Fruit fly (Drosophila melanogaster) whole organism, embryonic: ENCODE data around the gene Myo10A.

Source experiments
- Atf3 ChIP-seq: fragments of 200-800 bp; sonication (Bioruptor generic); optimal IDR thresholded peaks from 3 replicates; lab custom pipeline; 2016; ENCODE audit warnings: missing biosample characterization, missing genetic modification characterization
- B-H1 ChIP-seq: fragments of 200-800 bp; sonication (Bioruptor generic); IDR thresholded peaks from 3 replicates; pipeline ENCODE4 v1.3.6; 2022; ENCODE audit warnings: missing biosample characterization, missing genetic modification characterization
- C15 ChIP-seq: fragments of 200-800 bp; sonication (Bioruptor generic); IDR thresholded peaks from 3 replicates; pipeline ENCODE4 v1.3.6; 2022; ENCODE audit warnings: missing biosample characterization, missing genetic modification characterization
- CG10366 ChIP-seq: fragments of 200-800 bp; sonication (Bioruptor generic); IDR thresholded peaks from 2 replicates; pipeline ENCODE4 v1.3.6; 2022; ENCODE audit warnings: missing biosample characterization, missing genetic modification characterization
- CG10543 ChIP-seq: fragments of 200-800 bp; sonication (Bioruptor generic); optimal IDR thresholded peaks from 3 replicates; lab custom pipeline; 2017; ENCODE audit warnings: missing biosample characterization, mild to moderate bottlenecking, missing genetic modification characterization, moderate library complexity
- CG11085 ChIP-seq: fragments of 200-800 bp; sonication (Bioruptor generic); IDR thresholded peaks from 2 replicates; pipeline ENCODE4 v1.3.6; 2022; ENCODE audit warnings: missing biosample characterization, missing genetic modification characterization
- CG11695 ChIP-seq: fragments of 200-800 bp; sonication (Bioruptor generic); IDR thresholded peaks from 3 replicates; pipeline ENCODE4 v1.3.6; 2022; ENCODE audit warnings: missing biosample characterization, missing genetic modification characterization
- CG12236 ChIP-seq: fragments of 200-800 bp; sonication (Bioruptor generic); optimal IDR thresholded peaks from 2 replicates; lab custom pipeline; 2016; ENCODE audit warnings: missing biosample characterization, missing genetic modification characterization
- CG13296 ChIP-seq: fragments of 200-800 bp; sonication (Bioruptor generic); optimal IDR thresholded peaks from 3 replicates; lab custom pipeline; 2018; ENCODE audit warnings: missing biosample characterization, mild to moderate bottlenecking, missing genetic modification characterization
- CG13775 ChIP-seq: fragments of 200-800 bp; sonication (Bioruptor generic); optimal IDR thresholded peaks from 3 replicates; lab custom pipeline; 2017; ENCODE audit warnings: missing biosample characterization, mild to moderate bottlenecking, missing genetic modification characterization
- CG14441 ChIP-seq: fragments of 200-800 bp; sonication (Bioruptor generic); IDR thresholded peaks from 2 replicates; pipeline ENCODE4 v1.3.6; 2022; ENCODE audit warnings: missing biosample characterization, missing genetic modification characterization
- CG15269 ChIP-seq: fragments of 200-800 bp; sonication (Bioruptor generic); optimal IDR thresholded peaks from 2 replicates; lab custom pipeline; 2018; ENCODE audit warnings: missing biosample characterization, mild to moderate bottlenecking, missing genetic modification characterization, moderate library complexity
- CG15479 ChIP-seq: fragments of 200-800 bp; sonication (Bioruptor generic); optimal IDR thresholded peaks from 3 replicates; lab custom pipeline; 2019; ENCODE audit warnings: missing biosample characterization, mild to moderate bottlenecking, missing genetic modification characterization, moderate library complexity
- CG1647 ChIP-seq: fragments of 200-800 bp; sonication (Bioruptor generic); optimal IDR thresholded peaks from 3 replicates; lab custom pipeline; 2016; ENCODE audit warnings: missing biosample characterization, missing genetic modification characterization
- CG16779 ChIP-seq: fragments of 200-800 bp; sonication (Bioruptor generic); IDR thresholded peaks from 2 replicates; pipeline ENCODE4 v1.3.6; 2022; ENCODE audit warnings: missing biosample characterization, missing genetic modification characterization
- CG2120 ChIP-seq: fragments of 200-800 bp; sonication (Bioruptor generic); optimal IDR thresholded peaks from 3 replicates; lab custom pipeline; 2016; ENCODE audit warnings: missing biosample characterization, missing genetic modification characterization
- CG2129 ChIP-seq: fragments of 200-800 bp; sonication (Bioruptor generic); IDR thresholded peaks from 2 replicates; pipeline ENCODE4 v1.3.6; 2022; ENCODE audit warnings: missing biosample characterization, missing genetic modification characterization; ENCODE audit not compliant: partially characterized antibody
- CG2875 ChIP-seq: fragments of 200-800 bp; sonication (Bioruptor generic); optimal IDR thresholded peaks from 2 replicates; lab custom pipeline; 2017; ENCODE audit warnings: missing biosample characterization, mild to moderate bottlenecking, missing genetic modification characterization, missing genetic modification reagents
- CG30403 ChIP-seq: fragments of 200-800 bp; sonication (Bioruptor generic); optimal IDR thresholded peaks from 3 replicates; lab custom pipeline; 2016; ENCODE audit warnings: missing biosample characterization, missing genetic modification characterization
- CG31388 ChIP-seq: fragments of 200-800 bp; sonication (Bioruptor generic); optimal IDR thresholded peaks from 2 replicates; lab custom pipeline; 2016; ENCODE audit warnings: missing biosample characterization, missing genetic modification characterization
- CG32772 ChIP-seq: fragments of 200-800 bp; sonication (Bioruptor generic); IDR thresholded peaks from 2 replicates; pipeline ENCODE4 v1.3.6; 2022; ENCODE audit warnings: missing biosample characterization, missing genetic modification characterization
- CG8478 ChIP-seq: fragments of >200 bp; optimal IDR thresholded peaks from 2 replicates; lab custom pipeline; 2018
- Camta ChIP-seq: fragments of 200-800 bp; sonication (Bioruptor generic); optimal IDR thresholded peaks from 2 replicates; lab custom pipeline; 2016; ENCODE audit warnings: missing biosample characterization, missing genetic modification characterization
- D19B ChIP-seq: fragments of 200-800 bp; sonication (Bioruptor generic); optimal IDR thresholded peaks from 2 replicates; lab custom pipeline; 2017; ENCODE audit warnings: missing biosample characterization, mild to moderate bottlenecking, missing genetic modification characterization
- Dip3 ChIP-seq: fragments of 200-800 bp; sonication (Bioruptor generic); optimal IDR thresholded peaks from 3 replicates; lab custom pipeline; 2016; ENCODE audit warnings: missing biosample characterization, missing genetic modification characterization
- E2f2 ChIP-seq: fragments of 200-800 bp; sonication (Bioruptor generic); IDR thresholded peaks from 2 replicates; pipeline ENCODE4 v1.3.6; 2022; ENCODE audit warnings: missing biosample characterization, missing genetic modification characterization
- Gsc ChIP-seq: fragments of 200-800 bp; sonication (Bioruptor generic); IDR thresholded peaks from 2 replicates; pipeline ENCODE4 v1.3.6; 2022; ENCODE audit warnings: missing biosample characterization, missing genetic modification characterization
- Hmr ChIP-seq: fragments of 200-800 bp; sonication (Bioruptor generic); optimal IDR thresholded peaks from 3 replicates; lab custom pipeline; 2017; ENCODE audit warnings: mild to moderate bottlenecking, missing biosample characterization, missing genetic modification reagents, missing genetic modification characterization
- Hmx ChIP-seq: fragments of 200-800 bp; sonication (Bioruptor generic); optimal IDR thresholded peaks from 2 replicates; lab custom pipeline; 2016; ENCODE audit warnings: missing biosample characterization, missing genetic modification characterization
- Med ChIP-seq: fragments of 200-800 bp; sonication (Bioruptor generic); peaks from one replicate; lab custom pipeline; 2016; ENCODE audit warnings: missing biosample characterization, missing genetic modification characterization, mild to moderate bottlenecking, inconsistent platforms, moderate library complexity
- Mrtf ChIP-seq: fragments of 200-800 bp; sonication (Bioruptor generic); IDR thresholded peaks from 3 replicates; pipeline ENCODE4 v1.3.6; 2022; ENCODE audit warnings: missing biosample characterization, missing genetic modification characterization
- Sin3A ChIP-seq: fragments of >200 bp; optimal IDR thresholded peaks from 2 replicates; lab custom pipeline; 2018
- Trl ChIP-seq, 3 experiments: fragments of >200 bp in 2 of 3; fragments of 200-800 bp in 1 of 3; sonication (Bioruptor generic) in 1 of 3; optimal IDR thresholded peaks; 2 replicates in 1 of 3; 3 replicates in 2 of 3; lab custom pipeline; 2016 to 2017; ENCODE audit warnings: missing biosample characterization in 1 of 3, missing genetic modification characterization in 1 of 3
- YL-1 ChIP-seq: fragments of 200-800 bp; sonication (Bioruptor generic); optimal IDR thresholded peaks from 3 replicates; lab custom pipeline; 2017; ENCODE audit warnings: missing biosample characterization, mild to moderate bottlenecking, missing genetic modification characterization
- br ChIP-seq: fragments of >200 bp; optimal IDR thresholded peaks from 2 replicates; lab custom pipeline; 2017
- cg ChIP-seq: fragments of 200-800 bp; sonication (Bioruptor generic); optimal IDR thresholded peaks from 3 replicates; lab custom pipeline; 2019; ENCODE audit warnings: missing biosample characterization, mild to moderate bottlenecking, missing genetic modification characterization, moderate library complexity
- chn ChIP-seq: fragments of 200-800 bp; sonication (Bioruptor generic); optimal IDR thresholded peaks from 2 replicates; lab custom pipeline; 2016; ENCODE audit warnings: missing biosample characterization, missing genetic modification characterization
- dmrt99B ChIP-seq: fragments of 200-800 bp; sonication (Bioruptor generic); optimal IDR thresholded peaks from 2 replicates; lab custom pipeline; 2018; ENCODE audit warnings: missing biosample characterization, mild to moderate bottlenecking, missing genetic modification characterization, moderate library complexity
- dysf ChIP-seq: fragments of 200-800 bp; sonication (Bioruptor generic); IDR thresholded peaks from 3 replicates; pipeline ENCODE4 v1.3.6; 2022; ENCODE audit warnings: missing biosample characterization, missing genetic modification characterization
- eyg ChIP-seq: fragments of 200-800 bp; sonication (Bioruptor generic); optimal IDR thresholded peaks from 3 replicates; lab custom pipeline; 2016; ENCODE audit warnings: missing biosample characterization, missing genetic modification characterization
- gfzf ChIP-seq: fragments of 200-800 bp; sonication (Bioruptor generic); optimal IDR thresholded peaks from 2 replicates; lab custom pipeline; 2016; ENCODE audit warnings: missing biosample characterization, mild to moderate bottlenecking, missing genetic modification characterization, moderate library complexity
- gsb-n ChIP-seq: fragments of 200-800 bp; sonication (Bioruptor generic); optimal IDR thresholded peaks from 3 replicates; lab custom pipeline; 2018; ENCODE audit warnings: missing biosample characterization, mild to moderate bottlenecking, missing genetic modification characterization
- hbn ChIP-seq: fragments of 200-800 bp; sonication (Bioruptor generic); IDR thresholded peaks from 2 replicates; pipeline ENCODE4 v1.3.6; 2022; ENCODE audit warnings: missing biosample characterization, missing genetic modification characterization; ENCODE audit not compliant: partially characterized antibody
- knrl ChIP-seq: fragments of 200-800 bp; sonication (Bioruptor generic); IDR thresholded peaks from 3 replicates; pipeline ENCODE4 v1.3.6; 2022; ENCODE audit warnings: missing biosample characterization, missing genetic modification characterization; ENCODE audit not compliant: partially characterized antibody
- nmo ChIP-seq: fragments of 200-800 bp; sonication (Bioruptor generic); optimal IDR thresholded peaks from 2 replicates; lab custom pipeline; 2018; ENCODE audit warnings: missing biosample characterization, mild to moderate bottlenecking, missing genetic modification characterization, moderate library complexity
- onecut ChIP-seq: fragments of 200-800 bp; sonication (Bioruptor generic); IDR thresholded peaks from 2 replicates; pipeline ENCODE4 v1.3.6; 2022; ENCODE audit warnings: missing biosample characterization, missing genetic modification characterization
- pho ChIP-seq: fragments of 200-800 bp; sonication (Bioruptor generic); optimal IDR thresholded peaks from 2 replicates; lab custom pipeline; 2016; ENCODE audit warnings: missing biosample characterization, missing genetic modification characterization
- schlank ChIP-seq: fragments of 200-800 bp; sonication (Bioruptor generic); optimal IDR thresholded peaks from 2 replicates; lab custom pipeline; 2018; ENCODE audit warnings: missing biosample characterization, mild to moderate bottlenecking, missing genetic modification characterization
- sisA ChIP-seq: fragments of 200-800 bp; sonication (Bioruptor generic); IDR thresholded peaks from 2 replicates; pipeline ENCODE4 v1.3.6; 2022; ENCODE audit warnings: missing biosample characterization, missing genetic modification characterization
- slou ChIP-seq: fragments of 200-800 bp; sonication (Bioruptor generic); optimal IDR thresholded peaks from 3 replicates; lab custom pipeline; 2016; ENCODE audit warnings: missing biosample characterization, missing genetic modification characterization
- stwl ChIP-seq: fragments of 200-800 bp; sonication (Bioruptor generic); optimal IDR thresholded peaks from 3 replicates; lab custom pipeline; 2018; ENCODE audit warnings: missing biosample characterization, mild to moderate bottlenecking, missing genetic modification characterization, moderate library complexity
- tx ChIP-seq: fragments of 200-800 bp; sonication (Bioruptor generic); optimal IDR thresholded peaks from 2 replicates; lab custom pipeline; 2016; ENCODE audit warnings: missing biosample characterization, missing genetic modification characterization
- yki ChIP-seq: fragments of >200 bp; optimal IDR thresholded peaks from 3 replicates; lab custom pipeline; 2018
- zfh2 ChIP-seq: fragments of 200-800 bp; sonication (Bioruptor generic); optimal IDR thresholded peaks from 2 replicates; lab custom pipeline; 2016; ENCODE audit warnings: missing biosample characterization, missing genetic modification characterization

The Myo10A gene

dm6 chrX:10899232-10899631 is 31.4 kb upstream of the Myo10A start, which contains the start of gene CG1582 (continued):
- TF ChIP-seq CG10366 (GFP tag; lab: Robert Waterston, UW) (no peak), pho (GFP tag; lab: Kevin White, UChicago) (no peak), Gsc (GFP tag; lab: Robert Waterston, UW) (no peak), sisA (no peak), gsb-n (tag; lab: Kevin White, UChicago) (no peak), CG15269 (no peak), CG11085 (GFP tag; lab: Robert Waterston, UW) (no peak), CG2875 (GFP tag; lab: Kevin White, UChicago) (no peak), Atf3 (GFP tag; lab: Kevin White, UChicago) (no peak), chn (GFP tag; lab: Kevin White, UChicago) (no peak), br (lab: Kevin White, UChicago) (no peak), CG10543 (GFP tag; lab: Kevin White, UChicago) (no peak), CG11695 (GFP tag; lab: Robert Waterston, UW) (no peak), CG13296 (GFP tag; lab: Kevin White, UChicago) (no peak), CG30403 (GFP tag; lab: Kevin White, UChicago) (peak; percentile 38), CG2120 (GFP tag; lab: Kevin White, UChicago) (peak; percentile 27), CG14441 (GFP tag; lab: Robert Waterston, UW) (no peak), CG31388 (GFP tag; lab: Kevin White, UChicago) (no peak), CG2129 (GFP tag; lab: Robert Waterston, UW) (no peak), E2f2 (GFP tag; lab: Robert Waterston, UW) (peak; percentile 83), dmrt99B (tag; lab: Kevin White, UChicago) (no peak), knrl (GFP tag; lab: Robert Waterston, UW) (peak; percentile 27; the same call in 1 of the 3 replicates), stwl (tag; lab: Kevin White, UChicago) (peak; percentile 33), onecut (GFP tag; lab: Robert Waterston, UW) (no peak), zfh2 (GFP tag; lab: Kevin White, UChicago) (no peak), CG16779 (no peak), tx (no peak), Dip3 (GFP tag; lab: Kevin White, UChicago) (no peak), gfzf (peak; percentile 50), schlank (tag; lab: Kevin White, UChicago) (no peak), D19B (GFP tag; lab: Kevin White, UChicago) (no peak), Hmr (GFP tag; lab: Kevin White, UChicago) (no peak), CG15479 (GFP tag; lab: Kevin White, UChicago) (no peak), yki (lab: Kevin White, UChicago) (no peak), cg (GFP tag; lab: Kevin White, UChicago) (no peak), B-H1 (no peak), Med (peak; percentile 51), Trl (optimal IDR thresholded peaks at IDR 0.05; lab: Kevin White, UChicago) (no peak), Trl (GFP tag; optimal IDR thresholded peaks at IDR 0.05; lab: Kevin White, UChicago) (no peak), CG12236 (GFP tag; lab: Kevin White, UChicago) (no peak), Sin3A (lab: Kevin White, UChicago) (peak; percentile 37), nmo (GFP tag; lab: Kevin White, UChicago) (peak; percentile 62), YL-1 (peak; percentile 14), CG8478 (lab: Kevin White, UChicago) (no peak), dysf (GFP tag; lab: Robert Waterston, UW) (no peak), CG32772 (GFP tag; lab: Robert Waterston, UW) (no peak), Camta (GFP tag; lab: Kevin White, UChicago) (no peak), C15 (GFP tag; lab: Robert Waterston, UW) (no peak), CG13775 (GFP tag; lab: Kevin White, UChicago) (peak; percentile 32), Mrtf (GFP tag; lab: Robert Waterston, UW) (no peak), Hmx (no peak), CG1647 (GFP tag; lab: Kevin White, UChicago) (no peak), hbn (no peak), slou (GFP tag; lab: Kevin White, UChicago) (no peak), eyg (no peak)
